Worm (Caenorhabditis elegans) whole organism, mixed stage, embryonic: ENCODE results near the gene nsun-5.

Experiments used
- drap-1 ChIP-seq: fragments of 200-800 bp; sonication (Bioruptor generic); optimal IDR thresholded peaks from 3 replicates; lab custom pipeline; 2018; ENCODE audit warnings: mild to moderate bottlenecking, missing genetic modification characterization, missing compliant biosample characterization
- elt-3 ChIP-seq: fragments of 150-350 bp; optimal IDR thresholded peaks from 2 replicates; lab custom pipeline; 2014; ENCODE audit warnings: missing biosample characterization, missing genetic modification characterization
- mab-5 ChIP-seq: fragments of 150-350 bp; optimal IDR thresholded peaks from 2 replicates; lab custom pipeline; 2014; ENCODE audit warnings: missing biosample characterization, missing genetic modification characterization
- mep-1 ChIP-seq: fragments of 150-350 bp; optimal IDR thresholded peaks from 2 replicates; lab custom pipeline; 2017; ENCODE audit warnings: missing biosample characterization, missing genetic modification reagents, missing genetic modification characterization, inconsistent platforms
- nhr-76 ChIP-seq: sonication (generic microtip); optimal IDR thresholded peaks from 2 replicates; lab custom pipeline; 2017; ENCODE audit warnings: missing biosample characterization, missing genetic modification characterization

DNA sequence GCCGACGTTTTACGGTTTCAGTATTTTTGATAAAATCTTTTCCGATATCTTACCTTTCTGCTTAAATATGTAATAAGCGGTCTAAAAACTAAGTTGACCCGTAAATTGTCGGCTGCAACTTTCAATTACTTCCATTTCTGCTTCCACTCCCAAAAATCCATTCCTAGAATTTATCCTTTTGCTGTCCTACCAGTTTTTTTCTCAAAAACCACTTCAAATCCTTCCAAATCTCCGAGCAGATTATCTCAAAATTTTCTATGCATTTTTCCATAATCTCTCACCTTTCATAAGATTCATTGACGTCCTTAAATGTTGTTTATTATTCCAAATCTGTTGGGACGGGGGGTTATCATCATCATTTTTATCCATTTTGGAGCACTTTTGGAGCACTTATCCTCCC, 28.4 kb upstream of the nsun-5 start:
- no peak for TF ChIP-seq elt-3 (tag; lab: Kevin White, UChicago)
- no peak for TF ChIP-seq mep-1 (tag; lab: Kevin White, UChicago)
- no peak for TF ChIP-seq mab-5 (tag; lab: Kevin White, UChicago)
- TF ChIP-seq drap-1: no peak
- TF ChIP-seq nhr-76 (tag; lab: Kevin White, UChicago): no peak
